Worm (Caenorhabditis elegans) whole organism, young adult: ENCODE results near the gene rpn-6.1.

Experiments used
- lsl-1 ChIP-seq: fragments of 200-800 bp; sonication (Bioruptor generic); optimal IDR thresholded peaks from 2 replicates; lab custom pipeline; 2018; ENCODE audit warnings: mild to moderate bottlenecking, missing genetic modification characterization, moderate library complexity, missing compliant biosample characterization
- madf-3 ChIP-seq: fragments of 200-800 bp; sonication (Bioruptor generic); IDR thresholded peaks from 2 replicates; pipeline ENCODE4 v1.3.6; 2022; ENCODE audit warnings: missing genetic modification reagents, missing genetic modification characterization, missing compliant biosample characterization
- nfyb-1 ChIP-seq: fragments of 200-800 bp; sonication (Bioruptor generic); IDR thresholded peaks from 2 replicates; pipeline ENCODE4 v1.3.6; 2022; ENCODE audit warnings: missing genetic modification reagents, missing genetic modification characterization, missing compliant biosample characterization
- snpc-4 ChIP-seq, 5 experiments: fragments of 150-350 bp in 1 of 5; sonication (generic microtip) in 4 of 5; optimal IDR thresholded peaks; 2 replicates each; lab custom pipeline; 2014 to 2018; ENCODE audit warnings: missing genetic modification characterization in 5 of 5, missing biosample characterization in 3 of 5, antibody characterized with exemption in 2 of 5, mild to moderate bottlenecking in 2 of 5, missing compliant biosample characterization in 2 of 5, missing genotype in 2 of 5, moderate library complexity in 2 of 5, missing genetic modification reagents in 1 of 5

DNA sequence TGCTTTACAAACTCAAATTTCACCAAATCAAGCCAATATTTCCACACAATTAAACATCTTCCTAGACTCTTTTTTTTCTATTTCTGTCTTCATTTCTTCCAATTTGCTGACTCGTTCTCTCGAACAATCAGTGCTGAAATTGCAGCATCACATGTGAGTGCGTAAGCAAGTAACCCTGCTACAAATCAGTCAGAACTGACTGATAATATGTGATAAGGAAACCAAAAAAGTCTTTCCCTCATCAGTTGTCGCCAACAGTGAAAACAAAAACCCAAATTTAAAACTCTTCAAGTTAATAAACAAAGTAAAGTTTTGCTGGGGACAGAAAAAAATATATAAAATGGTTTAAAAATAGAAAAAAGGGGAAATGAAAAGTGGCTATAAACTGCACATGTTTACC lies 29.7 kb upstream of the rpn-6.1 start:
- TF ChIP-seq snpc-4 (GFP tag; optimal IDR thresholded peaks at IDR 0.05; lab: Kevin White, UChicago), result no peak
- TF ChIP-seq snpc-4 (tag; optimal IDR thresholded peaks at IDR 0.05; lab: Kevin White, UChicago), result no peak
- TF ChIP-seq lsl-1 (GFP tag; lab: Kevin White, UChicago), result no peak
- no peak for TF ChIP-seq madf-3
- no peak for TF ChIP-seq nfyb-1 (GFP tag; lab: Robert Waterston, UW)
